Worm (Caenorhabditis elegans) whole organism, L2 larva: ENCODE results near the gene sel-13.

Experiments
- elt-1 ChIP-seq: fragments of 150-350 bp; optimal IDR thresholded peaks from 2 replicates; lab custom pipeline; 2014; ENCODE audit warnings: missing biosample characterization, missing genetic modification characterization
- ztf-11 ChIP-seq: sonication (generic microtip); optimal IDR thresholded peaks from 2 replicates; lab custom pipeline; 2017; ENCODE audit warnings: missing biosample characterization, missing genetic modification characterization

DNA sequence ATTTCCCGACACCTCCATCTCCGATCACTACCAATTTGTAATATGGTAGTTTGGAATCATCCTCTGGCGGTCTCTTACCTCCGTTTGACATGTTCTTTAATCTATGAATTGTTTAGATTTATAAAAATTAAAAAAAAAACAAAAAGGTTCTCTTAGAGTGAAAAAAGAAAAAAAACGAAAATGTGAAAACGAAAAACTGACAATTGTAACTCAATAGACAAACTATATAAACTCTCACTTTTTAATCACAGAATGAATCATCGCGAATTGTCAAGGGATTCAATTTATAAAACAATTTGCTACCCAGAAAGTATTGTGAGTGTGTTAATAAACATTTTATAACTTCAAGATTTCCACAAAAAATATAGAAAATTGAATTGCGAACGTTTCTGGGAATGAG, 40.0 kb upstream of the sel-13 start, which contains the start of gene ras-2:
- TF ChIP-seq ztf-11 (tag; lab: Kevin White, UChicago) (no peak), elt-1 (tag; lab: Kevin White, UChicago) (no peak)
